Fruit fly (Drosophila melanogaster) Kc167 (cell line): ENCODE data around the gene CG31431.

Experiments used
- h ChIP-seq: fragments of >200 bp; optimal IDR thresholded peaks from 3 replicates; lab custom pipeline; 2018; ENCODE audit warnings: missing external identifiers
- insv ChIP-seq: fragments of >200 bp; optimal IDR thresholded peaks from 3 replicates; lab custom pipeline; 2018; ENCODE audit warnings: missing external identifiers
- psq ChIP-seq: fragments of >200 bp; optimal IDR thresholded peaks from 2 replicates; lab custom pipeline; 2017; ENCODE audit warnings: missing external identifiers
- ttk ChIP-seq: sonication (Bioruptor generic); optimal IDR thresholded peaks from 2 replicates; lab custom pipeline; 2017; ENCODE audit warnings: missing external identifiers

- TF ChIP-seq insv (lab: Kevin White, UChicago) (no peak), ttk (lab: Kevin White, UChicago) (no peak), h (lab: Kevin White, UChicago) (no peak), psq (lab: Kevin White, UChicago) (no peak)
Measured at dm6 chr3R:21904345-21904744, 33.9 kb downstream of the CG31431 start.
